Fruit fly (Drosophila melanogaster): Measurements from ENCODE around the gene CG31041.

Gene CG31041

dm6 chr3R:29581420-29581819 is 9.3 kb downstream of the CG31041 start:
- no peak for TF ChIP-seq br (GFP tag; optimal IDR thresholded peaks at IDR 0.05)
- TF ChIP-seq psq (GFP tag; optimal IDR thresholded peaks at IDR 0.05) = no peak
- TF ChIP-seq Vsx2 (GFP tag; optimal IDR thresholded peaks at IDR 0.05; ENCODE audit: partially characterized antibody) = no peak
- TF ChIP-seq jim (GFP tag; optimal IDR thresholded peaks at IDR 0.05) = no peak
- TF ChIP-seq OdsH (GFP tag; optimal IDR thresholded peaks at IDR 0.05) = peak; percentile 9
- TF ChIP-seq Jra (GFP tag; optimal IDR thresholded peaks at IDR 0.05) = no peak
- TF ChIP-seq h (GFP tag; optimal IDR thresholded peaks at IDR 0.05) = peak; percentile 10
- no peak for TF ChIP-seq CrebA (GFP tag; optimal IDR thresholded peaks at IDR 0.05; ENCODE audit: borderline replicate concordance)
- TF ChIP-seq HLH106 (tag; optimal IDR thresholded peaks at IDR 0.05) = no peak
- TF ChIP-seq Sp1 (GFP tag; optimal IDR thresholded peaks at IDR 0.05) = peak; percentile 29
- peak; percentile 27 for TF ChIP-seq rgr (GFP tag; optimal IDR thresholded peaks at IDR 0.05)
- peak in 1 of 2 experiments; percentile 12 for TF ChIP-seq foxo (GFP tag; optimal IDR thresholded peaks at IDR 0.05)
- TF ChIP-seq Dfd (GFP tag; optimal IDR thresholded peaks at IDR 0.05) = no peak
- no peak for TF ChIP-seq tai (GFP tag; optimal IDR thresholded peaks at IDR 0.05)
- no peak for TF ChIP-seq dmrt93B (GFP tag; optimal IDR thresholded peaks at IDR 0.05)
- no peak for TF ChIP-seq CG32264 (GFP tag; optimal IDR thresholded peaks at IDR 0.05)

dm6 chr3R:29576009-29576408 is 14.7 kb downstream of the CG31041 start:
- TF ChIP-seq Dif (GFP tag; optimal IDR thresholded peaks at IDR 0.05; ENCODE audit: partially characterized antibody) = no peak
- no peak for TF ChIP-seq Hnf4 (GFP tag; optimal IDR thresholded peaks at IDR 0.05)
- TF ChIP-seq CrebA (GFP tag; optimal IDR thresholded peaks at IDR 0.05; ENCODE audit: borderline replicate concordance) = no peak
- no peak for TF ChIP-seq HLH106 (tag; optimal IDR thresholded peaks at IDR 0.05)
- TF ChIP-seq Mio (GFP tag; optimal IDR thresholded peaks at IDR 0.05) = no peak
- no peak for TF ChIP-seq GATAd (GFP tag; optimal IDR thresholded peaks at IDR 0.05)
- TF ChIP-seq fru (GFP tag; optimal IDR thresholded peaks at IDR 0.05) = no peak
- no peak for TF ChIP-seq ey (GFP tag; optimal IDR thresholded peaks at IDR 0.05)

DNA sequence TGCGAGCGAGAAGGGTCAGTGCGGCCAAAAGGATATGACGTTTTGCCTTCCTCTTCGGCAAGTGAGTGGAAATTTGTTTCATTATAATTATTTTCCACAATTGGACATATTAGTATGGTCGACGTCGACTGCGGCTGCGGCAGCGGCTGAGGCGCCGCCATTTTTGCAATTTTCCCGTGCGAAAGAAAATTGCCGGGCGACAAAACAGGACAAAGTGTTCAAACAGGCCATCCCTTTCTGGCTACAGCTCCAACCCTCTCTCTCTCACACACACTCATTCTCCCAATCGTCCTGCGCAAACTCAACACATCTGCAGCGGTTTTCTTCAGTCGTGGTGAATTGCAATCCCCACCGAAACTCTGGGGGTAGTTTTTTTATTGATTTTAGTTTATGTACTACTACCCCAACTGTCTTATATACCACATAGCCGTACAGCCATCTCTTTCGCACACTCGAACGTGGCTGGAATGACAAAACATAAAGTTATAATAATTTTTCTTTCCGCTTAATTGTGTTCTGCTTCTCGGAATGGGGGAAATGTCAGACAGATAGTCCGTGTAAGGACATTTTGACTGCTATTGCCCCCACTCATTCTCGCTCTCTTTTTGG is 18.6 kb downstream of the CG31041 start:
- no peak for TF ChIP-seq h (GFP tag; optimal IDR thresholded peaks at IDR 0.05)
- TF ChIP-seq tai (GFP tag; optimal IDR thresholded peaks at IDR 0.05) = no peak
- no peak for TF ChIP-seq Vsx2 (GFP tag; optimal IDR thresholded peaks at IDR 0.05; ENCODE audit: partially characterized antibody)
- no peak for TF ChIP-seq rgr (GFP tag; optimal IDR thresholded peaks at IDR 0.05)
- no peak for TF ChIP-seq Mio (GFP tag; optimal IDR thresholded peaks at IDR 0.05)
- no peak for TF ChIP-seq OdsH (GFP tag; optimal IDR thresholded peaks at IDR 0.05)
- no peak for TF ChIP-seq dsf (GFP tag; optimal IDR thresholded peaks at IDR 0.05; ENCODE audit: borderline replicate concordance)
- no peak for TF ChIP-seq Myc (optimal IDR thresholded peaks at IDR 0.05)
- no peak for TF ChIP-seq jim (GFP tag; optimal IDR thresholded peaks at IDR 0.05)
- no peak for TF ChIP-seq pan (optimal IDR thresholded peaks at IDR 0.05)
- no peak for TF ChIP-seq HLH106 (tag; optimal IDR thresholded peaks at IDR 0.05)
- TF ChIP-seq dmrt93B (GFP tag; optimal IDR thresholded peaks at IDR 0.05) = no peak
- TF ChIP-seq CrebA (GFP tag; optimal IDR thresholded peaks at IDR 0.05; ENCODE audit: borderline replicate concordance) = no peak
- TF ChIP-seq Sp1 (GFP tag; optimal IDR thresholded peaks at IDR 0.05) = no peak
- no peak for TF ChIP-seq Abd-B (GFP tag; optimal IDR thresholded peaks at IDR 0.05)
- no peak for TF ChIP-seq ey (GFP tag; optimal IDR thresholded peaks at IDR 0.05)

DNA sequence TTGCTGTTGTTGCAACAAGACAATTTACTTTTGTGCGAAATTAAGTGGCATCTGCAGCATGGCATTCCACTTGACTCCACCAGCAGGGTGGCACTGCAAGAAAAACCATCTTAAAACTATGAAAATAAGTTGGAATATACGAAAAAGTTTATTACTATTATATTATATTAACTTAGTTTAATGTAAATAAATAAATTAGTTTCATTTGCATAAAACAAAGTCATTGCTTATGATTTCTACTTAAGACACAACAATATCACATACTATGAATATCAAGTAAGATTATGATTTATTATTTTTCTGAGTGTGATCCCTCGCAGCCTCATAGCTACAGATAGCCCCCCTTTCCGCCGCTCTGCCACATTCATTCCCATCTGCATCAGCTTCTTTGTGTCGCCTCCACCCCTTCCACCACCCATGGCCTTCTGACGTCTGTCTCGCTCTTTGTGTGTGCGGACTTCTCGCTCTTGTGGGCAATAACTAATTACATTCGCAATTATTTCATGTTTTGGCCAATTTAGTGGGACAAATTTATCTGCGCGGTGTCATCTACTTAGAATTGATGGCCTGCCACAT is 20.4 kb downstream of the CG31041 start:
- no peak for TF ChIP-seq Vsx2 (GFP tag; optimal IDR thresholded peaks at IDR 0.05; ENCODE audit: partially characterized antibody)
- TF ChIP-seq Dif (GFP tag; optimal IDR thresholded peaks at IDR 0.05; ENCODE audit: partially characterized antibody) = no peak
- TF ChIP-seq fru (GFP tag; optimal IDR thresholded peaks at IDR 0.05) = no peak
- TF ChIP-seq tai (GFP tag; optimal IDR thresholded peaks at IDR 0.05) = no peak
- no peak for TF ChIP-seq usp (GFP tag; optimal IDR thresholded peaks at IDR 0.05)
- no peak for TF ChIP-seq h (GFP tag; optimal IDR thresholded peaks at IDR 0.05)
- TF ChIP-seq woc (GFP tag; optimal IDR thresholded peaks at IDR 0.05) = no peak
- TF ChIP-seq Abd-B (GFP tag; optimal IDR thresholded peaks at IDR 0.05) = no peak

DNA sequence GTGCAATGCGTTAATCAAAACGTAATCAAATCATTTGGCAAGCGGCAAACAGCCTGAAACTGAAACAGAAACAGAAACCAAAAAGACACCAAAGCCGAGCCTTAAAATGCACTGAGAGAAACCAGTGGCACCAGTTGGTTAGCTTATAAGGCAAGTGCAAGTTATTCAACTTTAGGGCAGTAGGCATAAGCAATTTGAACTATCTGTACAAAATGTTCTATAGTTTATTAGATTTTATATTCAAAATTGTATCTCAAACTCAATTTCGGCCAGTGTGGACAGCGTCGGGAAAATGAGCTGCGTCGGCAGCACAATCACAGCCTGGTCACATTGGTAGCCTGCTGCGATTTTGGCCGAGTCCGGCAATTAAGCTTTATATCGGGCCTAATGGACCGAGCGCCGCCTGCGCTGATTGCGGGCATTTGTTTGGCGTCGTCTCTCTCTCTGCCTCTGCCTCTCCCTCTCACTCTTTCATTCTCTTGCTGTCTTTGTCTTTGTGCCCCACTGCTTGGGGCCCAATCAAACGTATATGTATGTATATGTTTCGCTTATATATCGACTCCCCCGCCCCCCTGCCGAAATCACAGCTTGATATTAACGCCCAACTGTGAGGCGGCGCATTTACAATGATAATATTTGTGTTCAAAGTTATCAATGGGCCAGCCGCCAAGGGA is 23.6 kb downstream of the CG31041 start:
- TF ChIP-seq Abd-B (GFP tag; optimal IDR thresholded peaks at IDR 0.05) (no peak), dsf (GFP tag; optimal IDR thresholded peaks at IDR 0.05; ENCODE audit: borderline replicate concordance) (no peak), Sp1 (GFP tag; optimal IDR thresholded peaks at IDR 0.05) (peak; percentile 76), Jra (GFP tag; optimal IDR thresholded peaks at IDR 0.05) (peak; percentile 68), sv (GFP tag; optimal IDR thresholded peaks at IDR 0.05) (peak; percentile 38), rgr (GFP tag; optimal IDR thresholded peaks at IDR 0.05) (peak; percentile 81), ey (GFP tag; optimal IDR thresholded peaks at IDR 0.05) (peak; percentile 77), woc (GFP tag; optimal IDR thresholded peaks at IDR 0.05) (peak; percentile 64), psq (GFP tag; optimal IDR thresholded peaks at IDR 0.05) (peak; percentile 71), h (GFP tag; optimal IDR thresholded peaks at IDR 0.05) (peak; percentile 89), tai (GFP tag; optimal IDR thresholded peaks at IDR 0.05) (peak; percentile 42), Hnf4 (GFP tag; optimal IDR thresholded peaks at IDR 0.05) (peak; percentile 79), HLH106 (tag; optimal IDR thresholded peaks at IDR 0.05) (peak; percentile 88), dl (GFP tag; optimal IDR thresholded peaks at IDR 0.05; ENCODE audit: insufficient read depth in 1 of 2, partially characterized antibody in 2 of 2) (no peak), CG32264 (GFP tag; optimal IDR thresholded peaks at IDR 0.05) (peak; percentile 69), CrebA (GFP tag; optimal IDR thresholded peaks at IDR 0.05; ENCODE audit: borderline replicate concordance) (peak; percentile 8), Dif (GFP tag; optimal IDR thresholded peaks at IDR 0.05; ENCODE audit: partially characterized antibody) (no peak), dmrt93B (GFP tag; optimal IDR thresholded peaks at IDR 0.05) (peak; percentile 72), OdsH (GFP tag; optimal IDR thresholded peaks at IDR 0.05) (peak; percentile 71), Vsx2 (GFP tag; optimal IDR thresholded peaks at IDR 0.05; ENCODE audit: partially characterized antibody) (no peak), brk (GFP tag; optimal IDR thresholded peaks at IDR 0.05) (peak; percentile 24), Rel (GFP tag; optimal IDR thresholded peaks at IDR 0.05) (no peak), Rel (tag; optimal IDR thresholded peaks at IDR 0.05) (peak; percentile 24), sage (GFP tag; optimal IDR thresholded peaks at IDR 0.05) (peak; percentile 62), Mio (GFP tag; optimal IDR thresholded peaks at IDR 0.05) (no peak), foxo (GFP tag; optimal IDR thresholded peaks at IDR 0.05) (peak in 1 of 2 experiments; percentile 90)

Measured in whole organism, wandering third instar larva.